Worm (Caenorhabditis elegans): ENCODE measurements around the gene acn-1.

Gene acn-1

ce11 chrX:5084080-5084479 is 12.8 kb downstream of the acn-1 start:
- no peak for TF ChIP-seq nhr-23 (tag; optimal IDR thresholded peaks at IDR 0.05)
- no peak for TF ChIP-seq ama-1 (optimal IDR thresholded peaks at IDR 0.05)
- no peak for TF ChIP-seq pqm-1 (tag; optimal IDR thresholded peaks at IDR 0.05)
- TF ChIP-seq egl-27 (tag; optimal IDR thresholded peaks at IDR 0.05): no peak
- no peak for TF ChIP-seq nhr-77 (tag; optimal IDR thresholded peaks at IDR 0.05)
- TF ChIP-seq elt-3 (tag; optimal IDR thresholded peaks at IDR 0.05): no peak
- TF ChIP-seq lin-39 (tag; optimal IDR thresholded peaks at IDR 0.05): no peak
- TF ChIP-seq fos-1 (tag; optimal IDR thresholded peaks at IDR 0.05): no peak
- no peak for TF ChIP-seq egl-5 (tag; optimal IDR thresholded peaks at IDR 0.05)
- no peak for TF ChIP-seq ceh-82 (tag; optimal IDR thresholded peaks at IDR 0.05)
- no peak for TF ChIP-seq eor-1 (tag; optimal IDR thresholded peaks at IDR 0.05)
- TF ChIP-seq unc-62 (GFP tag; optimal IDR thresholded peaks at IDR 0.05): no peak
- no peak for TF ChIP-seq daf-12 (tag; optimal IDR thresholded peaks at IDR 0.05)
- TF ChIP-seq ztf-11 (tag; optimal IDR thresholded peaks at IDR 0.05): no peak
- TF ChIP-seq nfya-1 (tag; optimal IDR thresholded peaks at IDR 0.05; ENCODE audit: insufficient read depth): no peak
- TF ChIP-seq skn-1 (tag; optimal IDR thresholded peaks at IDR 0.05): no peak

ce11 chrX:5079297-5079696 is 17.6 kb downstream of the acn-1 start:
- TF ChIP-seq nhr-25 (tag; optimal IDR thresholded peaks at IDR 0.05) (peak; percentile 32), elt-2 (tag; optimal IDR thresholded peaks at IDR 0.05) (no peak), nfya-1 (tag; optimal IDR thresholded peaks at IDR 0.05; ENCODE audit: insufficient read depth) (peak; percentile 31), ceh-28 (tag; optimal IDR thresholded peaks at IDR 0.05) (no peak)

ce11 chrX:5077696-5078343 is 19.0 kb downstream of the acn-1 start, which contains the start of gene cal-5:
TSS of gene cal-5 (minus strand) at chrX:5077961.
- TF ChIP-seq egl-5 (tag; optimal IDR thresholded peaks at IDR 0.05): no peak
- no peak for TF ChIP-seq R02D3.7 (tag; optimal IDR thresholded peaks at IDR 0.05)
- no peak for TF ChIP-seq eor-1 (tag; optimal IDR thresholded peaks at IDR 0.05)
- TF ChIP-seq sea-2 (GFP tag; optimal IDR thresholded peaks at IDR 0.05): no peak
- no peak for TF ChIP-seq ceh-16 (tag; optimal IDR thresholded peaks at IDR 0.05)
- no peak for TF ChIP-seq nhr-28 (tag; optimal IDR thresholded peaks at IDR 0.05)
- no peak for TF ChIP-seq elt-3 (tag; optimal IDR thresholded peaks at IDR 0.05)
- peak; percentile 12 for TF ChIP-seq tbx-2 (tag; optimal IDR thresholded peaks at IDR 0.05)
- no peak for TF ChIP-seq snpc-4 (tag; optimal IDR thresholded peaks at IDR 0.05)
- TF ChIP-seq nhr-25 (tag; optimal IDR thresholded peaks at IDR 0.05): peak; percentile 68
- TF ChIP-seq ceh-82 (tag; optimal IDR thresholded peaks at IDR 0.05): no peak
- no peak for TF ChIP-seq elt-1 (tag; optimal IDR thresholded peaks at IDR 0.05)
- TF ChIP-seq pha-4 (tag; optimal IDR thresholded peaks at IDR 0.05): peak; percentile 25
- TF ChIP-seq fkh-10 (GFP tag; optimal IDR thresholded peaks at IDR 0.05): no peak
- no peak for TF ChIP-seq nhr-76 (tag; optimal IDR thresholded peaks at IDR 0.05)
- no peak for TF ChIP-seq zag-1 (tag; optimal IDR thresholded peaks at IDR 0.05)
- no peak for TF ChIP-seq jun-1 (tag; optimal IDR thresholded peaks at IDR 0.05)
- TF ChIP-seq mdl-1 (tag; optimal IDR thresholded peaks at IDR 0.05): no peak
- TF ChIP-seq nhr-11 (tag; optimal IDR thresholded peaks at IDR 0.05): no peak
- TF ChIP-seq ZK546.5 (tag; optimal IDR thresholded peaks at IDR 0.05): no peak
- TF ChIP-seq nhr-12 (tag; optimal IDR thresholded peaks at IDR 0.05): no peak
- no peak for TF ChIP-seq ztf-4 (tag; optimal IDR thresholded peaks at IDR 0.05)
- TF ChIP-seq mml-1 (tag; optimal IDR thresholded peaks at IDR 0.05): no peak
- no peak for TF ChIP-seq unc-39 (tag; optimal IDR thresholded peaks at IDR 0.05)
- no peak for TF ChIP-seq nhr-43 (tag; optimal IDR thresholded peaks at IDR 0.05; ENCODE audit: poor library complexity, severe bottlenecking)
- TF ChIP-seq ama-1 (optimal IDR thresholded peaks at IDR 0.05): peak; percentile 58
- TF ChIP-seq pqm-1 (tag; optimal IDR thresholded peaks at IDR 0.05): peak; percentile 64
- TF ChIP-seq nhr-237 (tag; optimal IDR thresholded peaks at IDR 0.05): no peak
- TF ChIP-seq fkh-2 (tag; optimal IDR thresholded peaks at IDR 0.05): no peak
- no peak for TF ChIP-seq unc-62 (GFP tag; optimal IDR thresholded peaks at IDR 0.05)
- peak; percentile 89 for TF ChIP-seq elt-2 (tag; optimal IDR thresholded peaks at IDR 0.05)
- no peak for TF ChIP-seq nhr-67 (tag; optimal IDR thresholded peaks at IDR 0.05)
- TF ChIP-seq nhr-23 (tag; optimal IDR thresholded peaks at IDR 0.05): peak; percentile 59
- TF ChIP-seq nfya-1 (tag; optimal IDR thresholded peaks at IDR 0.05; ENCODE audit: insufficient read depth): no peak
- TF ChIP-seq aly-2 (tag; optimal IDR thresholded peaks at IDR 0.05): no peak
- TF ChIP-seq lin-15B (tag; optimal IDR thresholded peaks at IDR 0.05): no peak
- peak; percentile 21 for TF ChIP-seq lsy-12 (tag; optimal IDR thresholded peaks at IDR 0.05)
- no peak for TF ChIP-seq daf-12 (tag; optimal IDR thresholded peaks at IDR 0.05)
- no peak for TF ChIP-seq ceh-9 (tag; optimal IDR thresholded peaks at IDR 0.05)
- TF ChIP-seq ceh-28 (tag; optimal IDR thresholded peaks at IDR 0.05): no peak
- peak; percentile 21 for TF ChIP-seq hmg-11 (tag; optimal IDR thresholded peaks at IDR 0.05)
- no peak for TF ChIP-seq egl-27 (tag; optimal IDR thresholded peaks at IDR 0.05)
- TF ChIP-seq nhr-77 (tag; optimal IDR thresholded peaks at IDR 0.05): no peak
- TF ChIP-seq fos-1 (tag; optimal IDR thresholded peaks at IDR 0.05): no peak
- no peak for TF ChIP-seq ztf-11 (tag; optimal IDR thresholded peaks at IDR 0.05)
- TF ChIP-seq skn-1 (tag; optimal IDR thresholded peaks at IDR 0.05): no peak
- TF ChIP-seq lin-39 (tag; optimal IDR thresholded peaks at IDR 0.05): no peak

Data from whole organism, L3 larva.